Worm (Caenorhabditis elegans) whole organism, L2 larva: ENCODE measurements around the gene dmsr-1.

Experiments
- aly-2 ChIP-seq: fragments of 150-350 bp; optimal IDR thresholded peaks from 2 replicates; lab custom pipeline; 2014; ENCODE audit warnings: missing biosample characterization, missing genetic modification characterization
- lin-11 ChIP-seq: fragments of 150-350 bp; sonication (generic microtip); optimal IDR thresholded peaks from 2 replicates; lab custom pipeline; 2014; ENCODE audit warnings: missing biosample characterization, missing genetic modification characterization, inconsistent platforms, mixed read lengths

DNA sequence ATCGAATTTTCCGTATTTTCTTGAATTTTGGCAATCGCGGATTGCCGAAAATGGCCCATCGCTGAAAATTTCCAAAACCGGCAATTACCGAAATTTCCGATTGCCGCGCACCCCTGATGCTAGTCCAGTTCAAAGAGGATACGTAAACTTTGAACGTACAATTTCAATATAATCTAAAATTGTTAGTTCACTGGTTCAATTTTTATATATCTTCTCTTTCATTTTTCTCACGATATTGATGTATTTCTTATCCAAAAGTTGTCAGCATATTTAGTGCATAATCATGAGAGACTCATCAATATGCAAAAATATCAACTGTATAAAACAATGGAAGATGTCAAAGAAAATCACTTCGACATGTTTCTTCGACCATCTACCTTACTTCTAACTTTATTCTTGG is 39.9 kb upstream of the dmsr-1 start, which contains the start of gene nas-17:
- TF ChIP-seq aly-2 = no peak
- TF ChIP-seq lin-11 (tag; lab: Kevin White, UChicago) = no peak
